Fruit fly (Drosophila melanogaster) whole organism, embryonic: Measurements from ENCODE around the gene Jhbp3.
A peak's percentile ranks its signal among the peaks of the same experiment; 100 is the strongest.

ENCODE experiments used
- Aef1 ChIP-seq: fragments of 200-800 bp; sonication (Bioruptor generic); IDR thresholded peaks from 3 replicates; pipeline ENCODE4 v1.3.6; 2022; ENCODE audit warnings: missing biosample characterization, missing genetic modification characterization
- Atf-2 ChIP-seq: fragments of 200-800 bp; sonication (Bioruptor generic); optimal IDR thresholded peaks from 2 replicates; lab custom pipeline; 2016; ENCODE audit warnings: missing biosample characterization, missing genetic modification characterization
- BEAF-32 ChIP-seq: fragments of 200-800 bp; sonication (Bioruptor generic); optimal IDR thresholded peaks from 3 replicates; lab custom pipeline; 2017; ENCODE audit warnings: missing biosample characterization, missing genetic modification characterization, mild to moderate bottlenecking, moderate library complexity, missing genetic modification reagents
- Bteb2 ChIP-seq: fragments of 200-800 bp; sonication (Bioruptor generic); optimal IDR thresholded peaks from 2 replicates; lab custom pipeline; 2016; ENCODE audit warnings: missing biosample characterization, missing genetic modification characterization
- CG10366 ChIP-seq: fragments of 200-800 bp; sonication (Bioruptor generic); IDR thresholded peaks from 2 replicates; pipeline ENCODE4 v1.3.6; 2022; ENCODE audit warnings: missing biosample characterization, missing genetic modification characterization
- CG10543 ChIP-seq: fragments of 200-800 bp; sonication (Bioruptor generic); optimal IDR thresholded peaks from 3 replicates; lab custom pipeline; 2017; ENCODE audit warnings: missing biosample characterization, mild to moderate bottlenecking, missing genetic modification characterization, moderate library complexity
- CG12219 ChIP-seq: fragments of 200-800 bp; sonication (Bioruptor generic); optimal IDR thresholded peaks from 3 replicates; lab custom pipeline; 2018; ENCODE audit warnings: missing biosample characterization, mild to moderate bottlenecking, missing genetic modification characterization
- CG12391 ChIP-seq: fragments of 200-800 bp; sonication (Bioruptor generic); optimal IDR thresholded peaks from 3 replicates; lab custom pipeline; 2018; ENCODE audit warnings: missing biosample characterization, mild to moderate bottlenecking, missing genetic modification characterization, moderate library complexity
- CG14667 ChIP-seq: fragments of 200-800 bp; sonication (Bioruptor generic); IDR thresholded peaks from 2 replicates; pipeline ENCODE4 v1.3.6; 2022; ENCODE audit warnings: missing biosample characterization, missing genetic modification characterization
- CG1647 ChIP-seq: fragments of 200-800 bp; sonication (Bioruptor generic); optimal IDR thresholded peaks from 3 replicates; lab custom pipeline; 2016; ENCODE audit warnings: missing biosample characterization, missing genetic modification characterization
- CG17361 ChIP-seq: fragments of 200-800 bp; sonication (Bioruptor generic); IDR thresholded peaks from 3 replicates; pipeline ENCODE4 v1.3.6; 2022; ENCODE audit warnings: missing biosample characterization, missing genetic modification characterization
- CG17612 ChIP-seq: fragments of 200-800 bp; sonication (Bioruptor generic); IDR thresholded peaks from 2 replicates; pipeline ENCODE4 v1.3.6; 2022; ENCODE audit warnings: missing biosample characterization, missing genetic modification characterization
- CG1832 ChIP-seq: fragments of 200-800 bp; sonication (Bioruptor generic); optimal IDR thresholded peaks from 2 replicates; lab custom pipeline; 2017; ENCODE audit warnings: missing biosample characterization, mild to moderate bottlenecking, missing genetic modification characterization, inconsistent platforms
- CG2199 ChIP-seq: fragments of 200-800 bp; sonication (Bioruptor generic); IDR thresholded peaks from 3 replicates; pipeline ENCODE4 v1.3.6; 2022; ENCODE audit warnings: missing biosample characterization, missing genetic modification characterization
- CG2678 ChIP-seq: fragments of 200-800 bp; sonication (Bioruptor generic); optimal IDR thresholded peaks from 3 replicates; lab custom pipeline; 2019; ENCODE audit warnings: missing biosample characterization, mild to moderate bottlenecking, missing genetic modification characterization, moderate library complexity
- CG2712 ChIP-seq: fragments of 200-800 bp; optimal IDR thresholded peaks from 3 replicates; lab custom pipeline; 2019; ENCODE audit warnings: missing biosample characterization, mild to moderate bottlenecking, missing genetic modification characterization, moderate library complexity
- CG30403 ChIP-seq: fragments of 200-800 bp; sonication (Bioruptor generic); optimal IDR thresholded peaks from 3 replicates; lab custom pipeline; 2016; ENCODE audit warnings: missing biosample characterization, missing genetic modification characterization
- CG43689 ChIP-seq: fragments of 200-800 bp; sonication (Bioruptor generic); IDR thresholded peaks from 2 replicates; pipeline ENCODE4 v1.3.6; 2022; ENCODE audit warnings: missing biosample characterization, missing genetic modification characterization
- CG5953 ChIP-seq: fragments of 200-800 bp; sonication (Bioruptor generic); IDR thresholded peaks from 2 replicates; pipeline ENCODE4 v1.3.6; 2022; ENCODE audit warnings: missing biosample characterization, missing genetic modification characterization
- CG6654 ChIP-seq: fragments of 200-800 bp; sonication (Bioruptor generic); optimal IDR thresholded peaks from 2 replicates; lab custom pipeline; 2017; ENCODE audit warnings: missing biosample characterization, mild to moderate bottlenecking, missing genetic modification characterization
- CG6791 ChIP-seq: fragments of 200-800 bp; sonication (Bioruptor generic); IDR thresholded peaks from 3 replicates; pipeline ENCODE4 v1.3.6; 2022; ENCODE audit warnings: missing biosample characterization, missing genetic modification characterization; ENCODE audit not compliant: partially characterized antibody
- CG6813 ChIP-seq: fragments of 200-800 bp; sonication (Bioruptor generic); optimal IDR thresholded peaks from 2 replicates; lab custom pipeline; 2017; ENCODE audit warnings: missing biosample characterization, missing genetic modification characterization, mild to moderate bottlenecking, moderate library complexity, missing genetic modification reagents
- CG8359 ChIP-seq: fragments of 200-800 bp; sonication (Bioruptor generic); optimal IDR thresholded peaks from 2 replicates; lab custom pipeline; 2017; ENCODE audit warnings: missing biosample characterization, mild to moderate bottlenecking, missing genetic modification characterization, borderline replicate concordance
- CG9932 ChIP-seq: fragments of 200-800 bp; sonication (Bioruptor generic); IDR thresholded peaks from 2 replicates; pipeline ENCODE4 v1.3.6; 2022; ENCODE audit warnings: missing biosample characterization, missing genetic modification characterization
- Drgx ChIP-seq: fragments of 200-800 bp; sonication (Bioruptor generic); IDR thresholded peaks from 2 replicates; pipeline ENCODE4 v1.3.6; 2022; ENCODE audit warnings: missing biosample characterization, missing genetic modification characterization
- HLHmδ ChIP-seq: fragments of 200-800 bp; sonication (Bioruptor generic); optimal IDR thresholded peaks from 2 replicates; lab custom pipeline; 2018; ENCODE audit warnings: missing biosample characterization, mild to moderate bottlenecking, missing genetic modification characterization, moderate library complexity
- Meics ChIP-seq: fragments of 200-800 bp; sonication (Bioruptor generic); optimal IDR thresholded peaks from 2 replicates; lab custom pipeline; 2017; ENCODE audit warnings: missing biosample characterization, mild to moderate bottlenecking, missing genetic modification characterization
- NFAT ChIP-seq: fragments of 200-800 bp; sonication (Bioruptor generic); IDR thresholded peaks from 2 replicates; pipeline ENCODE4 v1.3.6; 2022; ENCODE audit warnings: missing biosample characterization, missing genetic modification characterization
- Poxn ChIP-seq: fragments of 200-800 bp; sonication (Bioruptor generic); IDR thresholded peaks from 2 replicates; pipeline ENCODE4 v1.3.6; 2022; ENCODE audit warnings: missing biosample characterization, missing genetic modification characterization
- Sox102F ChIP-seq: fragments of 200-800 bp; sonication (Bioruptor generic); optimal IDR thresholded peaks from 2 replicates; lab custom pipeline; 2018; ENCODE audit warnings: missing biosample characterization, mild to moderate bottlenecking, missing genetic modification characterization, moderate library complexity
- bsh ChIP-seq, 2 experiments: fragments of 200-800 bp; sonication (Bioruptor generic); optimal IDR thresholded peaks; 2 replicates each; lab custom pipeline; 2017 to 2018; ENCODE audit warnings: mild to moderate bottlenecking in 2 of 2, missing biosample characterization in 2 of 2, missing genetic modification characterization in 2 of 2, moderate library complexity in 1 of 2
- da ChIP-seq: fragments of 200-800 bp; sonication (Bioruptor generic); optimal IDR thresholded peaks from 2 replicates; lab custom pipeline; 2016; ENCODE audit warnings: missing biosample characterization, missing genetic modification characterization
- dimm ChIP-seq: fragments of 200-800 bp; sonication (Bioruptor generic); IDR thresholded peaks from 2 replicates; pipeline ENCODE4 v1.3.6; 2022; ENCODE audit warnings: missing biosample characterization, missing genetic modification characterization
- emc ChIP-seq: fragments of 200-800 bp; sonication (Bioruptor generic); optimal IDR thresholded peaks from 2 replicates; lab custom pipeline; 2016; ENCODE audit warnings: missing biosample characterization, missing genetic modification characterization
- gsb ChIP-seq: fragments of 200-800 bp; sonication (Bioruptor generic); IDR thresholded peaks from 2 replicates; pipeline ENCODE4 v1.3.6; 2022; ENCODE audit warnings: missing biosample characterization, missing genetic modification characterization
- gsb-n ChIP-seq: fragments of 200-800 bp; sonication (Bioruptor generic); optimal IDR thresholded peaks from 3 replicates; lab custom pipeline; 2018; ENCODE audit warnings: missing biosample characterization, mild to moderate bottlenecking, missing genetic modification characterization
- hbn ChIP-seq: fragments of 200-800 bp; sonication (Bioruptor generic); IDR thresholded peaks from 2 replicates; pipeline ENCODE4 v1.3.6; 2022; ENCODE audit warnings: missing biosample characterization, missing genetic modification characterization; ENCODE audit not compliant: partially characterized antibody
- klu ChIP-seq: fragments of 200-800 bp; sonication (Bioruptor generic); IDR thresholded peaks from 2 replicates; pipeline ENCODE4 v1.3.6; 2022; ENCODE audit warnings: missing biosample characterization, missing genetic modification characterization
- lmd ChIP-seq: fragments of 200-800 bp; sonication (Bioruptor generic); IDR thresholded peaks from 2 replicates; pipeline ENCODE4 v1.3.6; 2022; ENCODE audit warnings: missing biosample characterization, missing genetic modification characterization
- mam ChIP-seq: fragments of 200-800 bp; sonication (Bioruptor generic); optimal IDR thresholded peaks from 3 replicates; lab custom pipeline; 2016; ENCODE audit warnings: missing biosample characterization, missing genetic modification characterization
- nmo ChIP-seq: fragments of 200-800 bp; sonication (Bioruptor generic); optimal IDR thresholded peaks from 2 replicates; lab custom pipeline; 2018; ENCODE audit warnings: missing biosample characterization, mild to moderate bottlenecking, missing genetic modification characterization, moderate library complexity
- odd ChIP-seq: fragments of 200-800 bp; sonication (Bioruptor generic); optimal IDR thresholded peaks from 2 replicates; lab custom pipeline; 2017; ENCODE audit warnings: missing biosample characterization, mild to moderate bottlenecking, missing genetic modification characterization
- prd ChIP-seq, 3 experiments: fragments of >200 bp in 2 of 3; fragments of 200-800 bp in 1 of 3; sonication (Bioruptor generic) in 1 of 3; optimal IDR thresholded peaks in 2 of 3; IDR thresholded peaks in 1 of 3; 2 replicates in 2 of 3; 3 replicates in 1 of 3; pipeline versions ENCODE4 v1.3.6 to Lab custom; 2017 to 2022; ENCODE audit warnings: missing biosample characterization in 1 of 3, missing genetic modification characterization in 1 of 3
- ro ChIP-seq: fragments of 200-800 bp; sonication (Bioruptor generic); IDR thresholded peaks from 2 replicates; pipeline ENCODE4 v1.3.6; 2022; ENCODE audit warnings: missing biosample characterization, missing genetic modification characterization
- row ChIP-seq: fragments of 200-800 bp; sonication (Bioruptor generic); IDR thresholded peaks from 3 replicates; pipeline ENCODE4 v1.3.6; 2022; ENCODE audit warnings: missing biosample characterization, missing genetic modification characterization
- salm ChIP-seq: fragments of 200-800 bp; sonication (Bioruptor generic); optimal IDR thresholded peaks from 2 replicates; lab custom pipeline; 2018; ENCODE audit warnings: missing biosample characterization, mild to moderate bottlenecking, missing genetic modification characterization
- schlank ChIP-seq: fragments of 200-800 bp; sonication (Bioruptor generic); optimal IDR thresholded peaks from 2 replicates; lab custom pipeline; 2018; ENCODE audit warnings: missing biosample characterization, mild to moderate bottlenecking, missing genetic modification characterization
- trem ChIP-seq: fragments of 200-800 bp; optimal IDR thresholded peaks from 3 replicates; lab custom pipeline; 2019; ENCODE audit warnings: missing biosample characterization, mild to moderate bottlenecking, missing genetic modification characterization, moderate library complexity
- tx ChIP-seq: fragments of 200-800 bp; sonication (Bioruptor generic); optimal IDR thresholded peaks from 2 replicates; lab custom pipeline; 2016; ENCODE audit warnings: missing biosample characterization, missing genetic modification characterization
- z ChIP-seq: fragments of 200-800 bp; sonication (Bioruptor generic); IDR thresholded peaks from 3 replicates; pipeline ENCODE4 v1.3.6; 2022; ENCODE audit warnings: missing biosample characterization, missing genetic modification characterization

The Jhbp3 gene

dm6 chr3R:4912130-4912549 lies 42.9 kb downstream of the Jhbp3 start (continued):
- TF ChIP-seq trem (no peak), klu (GFP tag; lab: Robert Waterston, UW) (peak; percentile 78), HLHmδ (GFP tag; lab: Kevin White, UChicago) (no peak), lmd (peak; percentile 69; the same call in 1 of the 2 replicates), Drgx (GFP tag; lab: Robert Waterston, UW) (0 out of 2 replicates have a peak, but pooled peaks have one; percentile 24), row (GFP tag; lab: Robert Waterston, UW) (peak; percentile 97), z (GFP tag; lab: Robert Waterston, UW) (no peak), emc (GFP tag; lab: Kevin White, UChicago) (no peak), dimm (GFP tag; lab: Robert Waterston, UW) (0 out of 2 replicates have a peak, but pooled peaks have one; percentile 24), Bteb2 (peak; percentile 66), Meics (peak; percentile 95), gsb (GFP tag; lab: Robert Waterston, UW) (0 out of 2 replicates have a peak, but pooled peaks have one; percentile 43), Aef1 (GFP tag; lab: Robert Waterston, UW) (peak; percentile 66), CG2199 (GFP tag; lab: Robert Waterston, UW) (0 out of 3 replicates have a peak, but pooled peaks have one; percentile 63), CG1832 (no peak), tx (GFP tag; lab: Kevin White, UChicago) (peak; percentile 47), mam (GFP tag; lab: Kevin White, UChicago) (peak; percentile 78), CG5953 (GFP tag; lab: Robert Waterston, UW) (peak; percentile 46; the same call in 1 of the 2 replicates), NFAT (GFP tag; lab: Robert Waterston, UW) (peak; percentile 82), CG8359 (GFP tag; lab: Kevin White, UChicago) (no peak), CG14667 (GFP tag; lab: Robert Waterston, UW) (peak; percentile 48), CG12219 (GFP tag; lab: Kevin White, UChicago) (peak; percentile 38), bsh (GFP tag; optimal IDR thresholded peaks at IDR 0.05; lab: Kevin White, UChicago) (peak in 1 of 2 experiments; percentile 56), Sox102F (peak; percentile 57), gsb-n (tag; lab: Kevin White, UChicago) (peak; percentile 27), CG12391 (tag; lab: Kevin White, UChicago) (peak; percentile 62), hbn (GFP tag; lab: Robert Waterston, UW) (no peak), prd (optimal IDR thresholded peaks at IDR 0.05; lab: Kevin White, UChicago) (no peak), prd (GFP tag; IDR thresholded peaks at IDR 0.05; lab: Robert Waterston, UW) (peak; percentile 83), salm (tag; lab: Kevin White, UChicago) (no peak), CG6791 (GFP tag; lab: Robert Waterston, UW) (no peak), CG2678 (tag; lab: Kevin White, UChicago) (peak; percentile 75), CG10366 (GFP tag; lab: Robert Waterston, UW) (peak; percentile 68; the same call in 1 of the 2 replicates), CG30403 (GFP tag; lab: Kevin White, UChicago) (peak; percentile 58), nmo (GFP tag; lab: Kevin White, UChicago) (peak; percentile 57), odd (GFP tag; lab: Kevin White, UChicago) (peak; percentile 50), CG9932 (GFP tag; lab: Robert Waterston, UW) (peak; percentile 81), da (GFP tag; lab: Kevin White, UChicago) (no peak), Poxn (GFP tag; lab: Robert Waterston, UW) (peak; percentile 40; the same call in 1 of the 2 replicates), CG6813 (GFP tag; lab: Kevin White, UChicago) (peak; percentile 45), schlank (tag; lab: Kevin White, UChicago) (peak; percentile 71), CG2712 (tag; lab: Kevin White, UChicago) (peak; percentile 66), CG43689 (GFP tag; lab: Robert Waterston, UW) (no peak), CG17361 (GFP tag; lab: Robert Waterston, UW) (peak; percentile 57; the same call in 2 of the 3 replicates), CG17612 (GFP tag; lab: Robert Waterston, UW) (0 out of 2 replicates have a peak, but pooled peaks have one; percentile 29), CG1647 (GFP tag; lab: Kevin White, UChicago) (peak; percentile 11), BEAF-32 (GFP tag; lab: Kevin White, UChicago) (no peak), CG10543 (GFP tag; lab: Kevin White, UChicago) (peak; percentile 95), CG6654 (GFP tag; lab: Kevin White, UChicago) (no peak), Atf-2 (GFP tag; lab: Kevin White, UChicago) (peak; percentile 68), ro (no peak; the same call in 1 of the 2 replicates)
